Fruit fly (Drosophila melanogaster): ENCODE data around the gene CG11594.

Gene CG11594

DNA sequence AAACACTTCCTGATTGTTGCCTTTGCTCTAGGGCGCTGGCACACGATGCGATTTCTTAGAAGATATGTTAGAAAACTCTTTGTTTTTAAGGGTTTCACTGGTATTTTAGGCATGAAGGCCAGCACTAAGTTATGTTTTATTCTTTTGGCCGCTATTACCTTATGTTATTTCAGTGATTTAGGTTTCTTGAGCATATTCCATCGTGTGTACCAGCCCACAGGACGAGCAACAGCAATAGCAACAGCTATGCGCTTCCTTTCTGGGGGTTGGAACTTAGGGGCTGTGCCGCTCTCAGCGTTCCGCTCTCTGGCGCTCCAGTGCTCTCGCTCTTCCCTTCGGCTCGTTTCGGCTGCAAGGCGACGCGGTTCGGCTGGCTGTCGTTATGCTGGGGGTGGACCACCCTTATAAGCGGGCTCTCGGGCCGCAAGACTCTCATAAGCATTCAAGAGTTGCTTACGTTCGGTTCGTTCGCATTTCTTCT lies 42.3 kb downstream of the CG11594 start, which contains the start of gene scrt (continued):
- peak; percentile 90 for TF ChIP-seq sens (GFP tag)
- TF ChIP-seq HLHmδ (GFP tag; optimal IDR thresholded peaks at IDR 0.05) = no peak
- no peak for TF ChIP-seq CG14965 (GFP tag; optimal IDR thresholded peaks at IDR 0.05; ENCODE audit: borderline replicate concordance)
- TF ChIP-seq lbe (GFP tag; optimal IDR thresholded peaks at IDR 0.05) = no peak
- no peak for TF ChIP-seq CG1233 (GFP tag; optimal IDR thresholded peaks at IDR 0.05)
- TF ChIP-seq otp (GFP tag; IDR thresholded peaks at IDR 0.05) = no peak
- peak; percentile 31 for TF ChIP-seq CG5180 (GFP tag; optimal IDR thresholded peaks at IDR 0.05)
- TF ChIP-seq lilli (GFP tag; optimal IDR thresholded peaks at IDR 0.05) = peak; percentile 34
- TF ChIP-seq fd102C (GFP tag; optimal IDR thresholded peaks at IDR 0.05) = peak; percentile 34
- peak; percentile 35 for TF ChIP-seq Meics (GFP tag; optimal IDR thresholded peaks at IDR 0.05)
- TF ChIP-seq oc (tag; optimal IDR thresholded peaks at IDR 0.05) = no peak
- no peak for TF ChIP-seq aop (GFP tag; IDR thresholded peaks at IDR 0.05)
- no peak for TF ChIP-seq Asciz (GFP tag; optimal IDR thresholded peaks at IDR 0.05)
- no peak for TF ChIP-seq Hmx (GFP tag; optimal IDR thresholded peaks at IDR 0.05)
- no peak for TF ChIP-seq danr (GFP tag; IDR thresholded peaks at IDR 0.05)
- no peak for TF ChIP-seq klu (GFP tag; IDR thresholded peaks at IDR 0.05)
- TF ChIP-seq Hsf (GFP tag; optimal IDR thresholded peaks at IDR 0.05) = peak; percentile 51
- no peak for TF ChIP-seq caup (GFP tag; optimal IDR thresholded peaks at IDR 0.05; ENCODE audit: severe bottlenecking)
- peak; percentile 64 for TF ChIP-seq chn (GFP tag; optimal IDR thresholded peaks at IDR 0.05)
- no peak for TF ChIP-seq CG34422 (GFP tag; IDR thresholded peaks at IDR 0.05)
- TF ChIP-seq al (GFP tag; IDR thresholded peaks at IDR 0.05) = no peak
- peak; percentile 41; the same call in 1 of the 2 replicates for TF ChIP-seq CG32767 (GFP tag; IDR thresholded peaks at IDR 0.05)
- no peak for TF ChIP-seq stc (GFP tag; IDR thresholded peaks at IDR 0.05)
- TF ChIP-seq bcd (GFP tag; optimal IDR thresholded peaks at IDR 0.05) = peak; percentile 33
- TF ChIP-seq CG9437 (GFP tag; optimal IDR thresholded peaks at IDR 0.05) = no peak
- TF ChIP-seq Side (GFP tag; optimal IDR thresholded peaks at IDR 0.05) = peak; percentile 21
- no peak for TF ChIP-seq ham (GFP tag; IDR thresholded peaks at IDR 0.05)
- TF ChIP-seq run (tag; optimal IDR thresholded peaks at IDR 0.05) = no peak
- no peak for TF ChIP-seq CG3847 (GFP tag; IDR thresholded peaks at IDR 0.05)
- TF ChIP-seq CG13624 (GFP tag; optimal IDR thresholded peaks at IDR 0.05) = no peak
- TF ChIP-seq CG2199 (GFP tag; IDR thresholded peaks at IDR 0.05) = no peak
- peak; percentile 38 for TF ChIP-seq CG10543 (GFP tag; optimal IDR thresholded peaks at IDR 0.05)
- TF ChIP-seq CG7786 (GFP tag; optimal IDR thresholded peaks at IDR 0.05) = no peak
- peak; percentile 54 for TF ChIP-seq CoRest (tag; optimal IDR thresholded peaks at IDR 0.05)
- peak; percentile 71 for TF ChIP-seq dysf (GFP tag; IDR thresholded peaks at IDR 0.05)
- no peak for TF ChIP-seq Sox100B (GFP tag; optimal IDR thresholded peaks at IDR 0.05)
- peak in 1 of 3 experiments; percentile 90 for TF ChIP-seq lola (GFP tag; optimal IDR thresholded peaks at IDR 0.05)
- peak; percentile 59 for TF ChIP-seq CG10959 (GFP tag; IDR thresholded peaks at IDR 0.05)
- TF ChIP-seq cwo (GFP tag; optimal IDR thresholded peaks at IDR 0.05) = no peak
- TF ChIP-seq kay (GFP tag; optimal IDR thresholded peaks at IDR 0.05) = peak; percentile 3
- TF ChIP-seq Atf-2 (GFP tag; optimal IDR thresholded peaks at IDR 0.05) = no peak
- TF ChIP-seq Poxn (GFP tag; IDR thresholded peaks at IDR 0.05) = no peak
- TF ChIP-seq CG32532 (GFP tag; IDR thresholded peaks at IDR 0.05) = no peak
- TF ChIP-seq nau (GFP tag; optimal IDR thresholded peaks at IDR 0.05) = no peak
- no peak for TF ChIP-seq Spps (tag; optimal IDR thresholded peaks at IDR 0.05)
- TF ChIP-seq CG16813 (GFP tag; IDR thresholded peaks at IDR 0.05; ENCODE audit: partially characterized antibody) = peak; percentile 68
- TF ChIP-seq B-H1 (GFP tag; IDR thresholded peaks at IDR 0.05) = no peak
- no peak for TF ChIP-seq CG14441 (GFP tag; IDR thresholded peaks at IDR 0.05)
- no peak for TF ChIP-seq CTCF (GFP tag; optimal IDR thresholded peaks at IDR 0.05)
- peak; percentile 59 for TF ChIP-seq CG10267 (tag; optimal IDR thresholded peaks at IDR 0.05)
- no peak for TF ChIP-seq ttk (GFP tag; IDR thresholded peaks at IDR 0.05)
- TF ChIP-seq CG31365 (tag; optimal IDR thresholded peaks at IDR 0.05) = no peak

All from whole organism, embryonic.